Worm (Caenorhabditis elegans) whole organism, L3 larva: ENCODE measurements around the gene sor-1.

Experiments used
- elt-2 ChIP-seq: sonication (generic microtip); optimal IDR thresholded peaks from 2 replicates; lab custom pipeline; 2016; ENCODE audit warnings: missing genetic modification reagents, mild to moderate bottlenecking, missing genetic modification characterization, missing compliant biosample characterization
- nhr-11 ChIP-seq: fragments of 150-350 bp; optimal IDR thresholded peaks from 2 replicates; lab custom pipeline; 2014; ENCODE audit warnings: missing biosample characterization, missing genetic modification characterization
- skn-1 ChIP-seq: fragments of 150-350 bp; optimal IDR thresholded peaks from 2 replicates; lab custom pipeline; 2014; ENCODE audit warnings: missing biosample characterization, missing genetic modification characterization
- snpc-4 ChIP-seq: fragments of 150-350 bp; optimal IDR thresholded peaks from 2 replicates; lab custom pipeline; 2014; ENCODE audit warnings: missing biosample characterization, missing genetic modification characterization
- unc-39 ChIP-seq: sonication (generic microtip); optimal IDR thresholded peaks from 4 replicates; lab custom pipeline; 2017; ENCODE audit warnings: missing biosample characterization, missing genetic modification characterization
- unc-62 ChIP-seq: fragments of 150-350 bp; sonication (generic microtip); optimal IDR thresholded peaks from 4 replicates; lab custom pipeline; 2014; ENCODE audit warnings: missing biosample characterization, missing genetic modification reagents, missing genetic modification characterization
- ztf-4 ChIP-seq: fragments of 150-350 bp; optimal IDR thresholded peaks from 2 replicates; lab custom pipeline; 2014; ENCODE audit warnings: missing biosample characterization, missing genetic modification characterization

- no peak for TF ChIP-seq elt-2 (tag; lab: Kevin White, UChicago)
- no peak for TF ChIP-seq unc-62 (GFP tag; lab: Kevin White, UChicago)
- no peak for TF ChIP-seq snpc-4 (tag; lab: Kevin White, UChicago)
- TF ChIP-seq skn-1, result no peak
- no peak for TF ChIP-seq ztf-4 (tag; lab: Kevin White, UChicago)
- no peak for TF ChIP-seq unc-39 (tag; lab: Kevin White, UChicago)
- TF ChIP-seq nhr-11 (tag; lab: Kevin White, UChicago), result no peak
Measured at ce11 chrIII:8432143-8432542, 14.2 kb downstream of the sor-1 start, which contains the start of gene ZK1236.5.
